Fruit fly (Drosophila melanogaster): ENCODE results near the gene Pgant5.
A peak's percentile ranks its signal among the peaks of the same experiment; 100 is the strongest.

The Pgant5 gene

DNA sequence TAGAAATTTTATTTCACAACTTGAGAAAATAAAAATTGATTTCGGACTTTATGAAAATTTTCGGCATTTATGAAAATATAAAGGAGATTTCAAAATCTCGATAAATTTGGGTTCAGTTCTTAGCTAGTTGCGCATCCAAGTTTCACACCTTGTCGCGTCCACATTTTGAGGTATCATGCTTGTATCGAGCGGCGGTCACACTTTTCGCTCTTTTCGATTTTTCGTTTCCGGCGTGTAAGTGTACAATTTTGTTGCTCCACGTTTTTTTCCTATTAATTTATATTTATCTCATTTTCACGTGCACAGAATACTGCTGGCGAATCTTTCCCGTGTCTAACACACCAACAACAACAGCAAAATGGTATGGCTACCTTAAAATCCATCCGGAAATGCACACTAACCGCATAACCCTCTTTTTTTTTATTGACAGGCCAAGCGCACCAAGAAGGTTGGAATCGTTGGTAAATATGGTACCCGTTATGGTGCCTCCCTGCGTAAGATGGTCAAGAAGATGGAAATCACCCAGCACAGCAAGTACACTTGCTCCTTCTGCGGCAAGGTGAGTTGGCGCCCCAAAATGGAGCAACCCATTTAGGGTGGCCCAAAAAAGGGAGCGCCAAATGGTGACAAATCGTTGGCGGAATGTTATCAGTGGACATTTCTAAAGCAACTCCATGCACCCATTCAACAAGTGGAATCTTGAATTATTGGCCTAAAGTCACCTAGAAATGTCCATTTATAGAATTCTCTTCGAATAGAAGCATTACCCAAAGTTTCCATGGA lies 22.4 kb downstream of the Pgant5 start, which contains the start of gene RpL37A (continued):
- TF ChIP-seq CG9437 (GFP tag; optimal IDR thresholded peaks at IDR 0.05) (peak; percentile 56), Oli (tag; optimal IDR thresholded peaks at IDR 0.05) (peak; percentile 49), CG33213 (GFP tag; optimal IDR thresholded peaks at IDR 0.05) (peak; percentile 96), CG13123 (GFP tag; optimal IDR thresholded peaks at IDR 0.05) (peak; percentile 57), mirr (GFP tag; optimal IDR thresholded peaks at IDR 0.05) (peak; percentile 75), CG14860 (GFP tag; IDR thresholded peaks at IDR 0.05; ENCODE audit: partially characterized antibody) (no peak), Dfd (GFP tag; optimal IDR thresholded peaks at IDR 0.05) (no peak), exex (tag; optimal IDR thresholded peaks at IDR 0.05) (peak; percentile 54), CG9797 (GFP tag; optimal IDR thresholded peaks at IDR 0.05) (peak; percentile 96), CG10979 (tag; optimal IDR thresholded peaks at IDR 0.05) (peak; percentile 69), grau (tag; optimal IDR thresholded peaks at IDR 0.05) (peak; percentile 73), Abd-B (GFP tag; optimal IDR thresholded peaks at IDR 0.05) (no peak), B-H2 (GFP tag; optimal IDR thresholded peaks at IDR 0.05) (peak; percentile 86), Trl (optimal IDR thresholded peaks at IDR 0.05) (no peak), Trl (GFP tag; optimal IDR thresholded peaks at IDR 0.05) (peak; percentile 89), Hr78 (GFP tag; optimal IDR thresholded peaks at IDR 0.05) (peak in 1 of 2 experiments; percentile 29), CG10431 (GFP tag; optimal IDR thresholded peaks at IDR 0.05) (peak; percentile 85), ems (GFP tag; optimal IDR thresholded peaks at IDR 0.05) (peak; percentile 85), zfh1 (GFP tag; IDR thresholded peaks at IDR 0.05) (peak; percentile 78), toy (GFP tag; IDR thresholded peaks at IDR 0.05) (0 out of 2 replicates have a peak, but pooled peaks have one; percentile 29), ftz-f1 (GFP tag; optimal IDR thresholded peaks at IDR 0.05) (peak; percentile 30), CG11560 (tag; IDR thresholded peaks at IDR 0.05) (no peak; the same call in 2 of the 3 replicates), Max (GFP tag; optimal IDR thresholded peaks at IDR 0.05) (peak; percentile 86), oc (tag; optimal IDR thresholded peaks at IDR 0.05) (no peak), ro (GFP tag; IDR thresholded peaks at IDR 0.05) (no peak), CG13287 (GFP tag; IDR thresholded peaks at IDR 0.05; ENCODE audit: partially characterized antibody) (no peak; the same call in 1 of the 2 replicates), CG12236 (GFP tag; optimal IDR thresholded peaks at IDR 0.05) (peak; percentile 43), CG8089 (GFP tag; optimal IDR thresholded peaks at IDR 0.05) (peak; percentile 71), pnt (GFP tag; optimal IDR thresholded peaks at IDR 0.05) (no peak), Bteb2 (GFP tag; optimal IDR thresholded peaks at IDR 0.05) (peak; percentile 80), CG12769 (tag; optimal IDR thresholded peaks at IDR 0.05) (peak; percentile 78), CG3407 (GFP tag; optimal IDR thresholded peaks at IDR 0.05) (peak; percentile 69), Hmx (GFP tag; optimal IDR thresholded peaks at IDR 0.05) (peak; percentile 13), CG1233 (GFP tag; optimal IDR thresholded peaks at IDR 0.05) (peak; percentile 78), Deaf1 (tag; optimal IDR thresholded peaks at IDR 0.05) (no peak), Ravus (GFP tag; IDR thresholded peaks at IDR 0.05) (no peak), ken (GFP tag; IDR thresholded peaks at IDR 0.05) (peak; percentile 82), Dip3 (GFP tag; optimal IDR thresholded peaks at IDR 0.05) (peak; percentile 7), crp (GFP tag; optimal IDR thresholded peaks at IDR 0.05) (peak in 1 of 2 experiments; percentile 54), vnd (GFP tag; IDR thresholded peaks at IDR 0.05; ENCODE audit: partially characterized antibody) (no peak), h (optimal IDR thresholded peaks at IDR 0.05) (no peak), CG6791 (GFP tag; IDR thresholded peaks at IDR 0.05; ENCODE audit: partially characterized antibody) (0 out of 3 replicates have a peak, but pooled peaks have one; percentile 11), sima (GFP tag; optimal IDR thresholded peaks at IDR 0.05) (peak; percentile 64), CG4328 (GFP tag; optimal IDR thresholded peaks at IDR 0.05) (peak; percentile 86), CG14965 (GFP tag; optimal IDR thresholded peaks at IDR 0.05; ENCODE audit: borderline replicate concordance) (peak; percentile 68), Hmr (GFP tag; optimal IDR thresholded peaks at IDR 0.05) (peak; percentile 88), cad (GFP tag; optimal IDR thresholded peaks at IDR 0.05) (no peak), CG4617 (GFP tag; optimal IDR thresholded peaks at IDR 0.05; ENCODE audit: borderline replicate concordance) (peak; percentile 41), CG8478 (optimal IDR thresholded peaks at IDR 0.05) (no peak)
